Worm (Caenorhabditis elegans): Measurements from ENCODE around the gene mlt-10.
"Not testable (repeated sequence)": the region's sequence is repeated elsewhere in the genome, so short reads cannot be mapped to it uniquely, and the experiment has no call there.

ce11 chrII:535226-535625 is 11.3 kb upstream of the mlt-10 start, which contains the start of gene T27A1.3:
- not testable (repeated sequence) for TF ChIP-seq fkh-10 (GFP tag; optimal IDR thresholded peaks at IDR 0.05); ceh-16 (tag; optimal IDR thresholded peaks at IDR 0.05); unc-62 (GFP tag; optimal IDR thresholded peaks at IDR 0.05); pqm-1 (tag; optimal IDR thresholded peaks at IDR 0.05); ama-1 (optimal IDR thresholded peaks at IDR 0.05); hmg-11 (tag; optimal IDR thresholded peaks at IDR 0.05); skn-1 (tag; optimal IDR thresholded peaks at IDR 0.05); ZK546.5 (tag; optimal IDR thresholded peaks at IDR 0.05); zag-1 (tag; optimal IDR thresholded peaks at IDR 0.05)
